Fruit fly (Drosophila melanogaster) whole organism, embryonic: Measurements from ENCODE around the gene Dif.

Experiments
- Awh ChIP-seq: fragments of 200-800 bp; sonication (Bioruptor generic); IDR thresholded peaks from 2 replicates; pipeline ENCODE4, ENCODE4 v1.3.6; 2022; ENCODE audit warnings: missing biosample characterization, missing genetic modification characterization
- CG1024 ChIP-seq: fragments of 200-800 bp; sonication (Bioruptor generic); IDR thresholded peaks from 2 replicates; pipeline ENCODE4 v1.3.6; 2022; ENCODE audit warnings: missing biosample characterization, missing genetic modification characterization
- CG11093 ChIP-seq: fragments of 200-800 bp; sonication (Bioruptor generic); IDR thresholded peaks from 3 replicates; pipeline ENCODE4 v1.3.6; 2022; ENCODE audit warnings: missing biosample characterization, missing genetic modification characterization
- CG11247 ChIP-seq: fragments of 200-800 bp; sonication (Bioruptor generic); IDR thresholded peaks from 2 replicates; pipeline ENCODE4 v1.3.6; 2022; ENCODE audit warnings: missing biosample characterization, missing genetic modification characterization
- CG12155 ChIP-seq: fragments of 200-800 bp; sonication (Bioruptor generic); optimal IDR thresholded peaks from 3 replicates; lab custom pipeline; 2016; ENCODE audit warnings: missing biosample characterization, missing genetic modification characterization
- CG12219 ChIP-seq: fragments of 200-800 bp; sonication (Bioruptor generic); optimal IDR thresholded peaks from 3 replicates; lab custom pipeline; 2018; ENCODE audit warnings: missing biosample characterization, mild to moderate bottlenecking, missing genetic modification characterization
- CG18476 ChIP-seq: fragments of 200-800 bp; sonication (Bioruptor generic); optimal IDR thresholded peaks from 2 replicates; lab custom pipeline; 2016; ENCODE audit warnings: missing biosample characterization, mild to moderate bottlenecking, missing genetic modification characterization
- CG2712 ChIP-seq: fragments of 200-800 bp; optimal IDR thresholded peaks from 3 replicates; lab custom pipeline; 2019; ENCODE audit warnings: missing biosample characterization, mild to moderate bottlenecking, missing genetic modification characterization, moderate library complexity
- CG2889 ChIP-seq: fragments of 200-800 bp; sonication (Bioruptor generic); IDR thresholded peaks from 3 replicates; pipeline ENCODE4 v1.3.6; 2022; ENCODE audit warnings: missing biosample characterization, missing genetic modification characterization
- CG30431 ChIP-seq: fragments of 200-800 bp; sonication (Bioruptor generic); optimal IDR thresholded peaks from 2 replicates; lab custom pipeline; 2017; ENCODE audit warnings: missing biosample characterization, missing genetic modification characterization
- CG3281 ChIP-seq: fragments of 200-800 bp; sonication (Bioruptor generic); optimal IDR thresholded peaks from 3 replicates; lab custom pipeline; 2017; ENCODE audit warnings: missing biosample characterization, mild to moderate bottlenecking, missing genetic modification characterization
- CG33557 ChIP-seq: fragments of 200-800 bp; sonication (Bioruptor generic); optimal IDR thresholded peaks from 2 replicates; lab custom pipeline; 2019; ENCODE audit warnings: missing biosample characterization, mild to moderate bottlenecking, missing genetic modification characterization, moderate library complexity
- CG34422 ChIP-seq: fragments of 200-800 bp; sonication (Bioruptor generic); IDR thresholded peaks from 3 replicates; pipeline ENCODE4 v1.3.6; 2022; ENCODE audit warnings: missing biosample characterization, missing genetic modification characterization
- CG6689 ChIP-seq: fragments of 200-800 bp; sonication (Bioruptor generic); IDR thresholded peaks from 2 replicates; pipeline ENCODE4 v1.3.6; 2022; ENCODE audit warnings: missing biosample characterization, missing genetic modification characterization
- CG7987 ChIP-seq: fragments of 200-800 bp; sonication (Bioruptor generic); optimal IDR thresholded peaks from 2 replicates; lab custom pipeline; 2018; ENCODE audit warnings: missing biosample characterization, mild to moderate bottlenecking, missing genetic modification characterization, moderate library complexity
- CG8359 ChIP-seq: fragments of 200-800 bp; sonication (Bioruptor generic); optimal IDR thresholded peaks from 2 replicates; lab custom pipeline; 2017; ENCODE audit warnings: missing biosample characterization, mild to moderate bottlenecking, missing genetic modification characterization, borderline replicate concordance
- CG9932 ChIP-seq: fragments of 200-800 bp; sonication (Bioruptor generic); IDR thresholded peaks from 2 replicates; pipeline ENCODE4 v1.3.6; 2022; ENCODE audit warnings: missing biosample characterization, missing genetic modification characterization
- Dbx ChIP-seq: fragments of 200-800 bp; sonication (Bioruptor generic); IDR thresholded peaks from 3 replicates; pipeline ENCODE4 v1.3.6; 2022; ENCODE audit warnings: missing biosample characterization, missing genetic modification characterization
- Doc2 ChIP-seq: fragments of 200-800 bp; sonication (Bioruptor generic); IDR thresholded peaks from 2 replicates; pipeline ENCODE4 v1.3.6; 2022; ENCODE audit warnings: missing biosample characterization, missing genetic modification characterization
- Doc3 ChIP-seq: fragments of 200-800 bp; sonication (Bioruptor generic); IDR thresholded peaks from 3 replicates; pipeline ENCODE4 v1.3.6; 2022; ENCODE audit warnings: missing biosample characterization, missing genetic modification characterization; ENCODE audit not compliant: partially characterized antibody
- GATAe ChIP-seq: fragments of 200-800 bp; sonication (Bioruptor generic); conservative IDR thresholded peaks from 2 replicates; pipeline ENCODE4 v1.3.6; 2022; ENCODE audit warnings: missing biosample characterization, missing genetic modification characterization
- HHEX ChIP-seq: fragments of 200-800 bp; sonication (Bioruptor generic); optimal IDR thresholded peaks from 3 replicates; lab custom pipeline; 2017; ENCODE audit warnings: missing biosample characterization, mild to moderate bottlenecking, missing genetic modification characterization, missing genetic modification reagents
- HLH4C ChIP-seq: fragments of 200-800 bp; sonication (Bioruptor generic); IDR thresholded peaks from 3 replicates; pipeline ENCODE4 v1.3.6; 2022; ENCODE audit warnings: missing biosample characterization, missing genetic modification characterization; ENCODE audit not compliant: partially characterized antibody
- Lhr ChIP-seq: fragments of 200-800 bp; sonication (Bioruptor generic); optimal IDR thresholded peaks from 3 replicates; lab custom pipeline; 2017; ENCODE audit warnings: mild to moderate bottlenecking, missing biosample characterization, missing genetic modification reagents, missing genetic modification characterization
- MTF-1 ChIP-seq: fragments of 200-800 bp; sonication (Bioruptor generic); optimal IDR thresholded peaks from 2 replicates; lab custom pipeline; 2018; ENCODE audit warnings: missing biosample characterization, mild to moderate bottlenecking, missing genetic modification characterization, borderline replicate concordance
- Max ChIP-seq: fragments of 200-800 bp; sonication (Bioruptor generic); optimal IDR thresholded peaks from 2 replicates; lab custom pipeline; 2016; ENCODE audit warnings: missing biosample characterization, mild to moderate bottlenecking, missing genetic modification characterization
- Oli ChIP-seq: fragments of 200-800 bp; sonication (Bioruptor generic); optimal IDR thresholded peaks from 2 replicates; lab custom pipeline; 2018; ENCODE audit warnings: missing biosample characterization, mild to moderate bottlenecking, missing genetic modification characterization, moderate library complexity
- Tbp ChIP-seq: fragments of >200 bp; optimal IDR thresholded peaks from 2 replicates; lab custom pipeline; 2018; ENCODE audit warnings: missing biosample characterization, missing genetic modification characterization
- ap ChIP-seq: fragments of 200-800 bp; sonication (Bioruptor generic); IDR thresholded peaks from 2 replicates; pipeline ENCODE4 v1.3.6; 2022; ENCODE audit warnings: missing biosample characterization, missing genetic modification characterization
- ara ChIP-seq: fragments of 200-800 bp; sonication (Bioruptor generic); IDR thresholded peaks from 2 replicates; pipeline ENCODE4 v1.3.6; 2022; ENCODE audit warnings: missing biosample characterization, missing genetic modification characterization
- ato ChIP-seq: fragments of 200-800 bp; sonication (Bioruptor generic); IDR thresholded peaks from 2 replicates; pipeline ENCODE4 v1.3.6; 2022; ENCODE audit warnings: missing biosample characterization, missing genetic modification characterization; ENCODE audit not compliant: partially characterized antibody
- bbx ChIP-seq: fragments of 200-800 bp; sonication (Bioruptor generic); IDR thresholded peaks from 2 replicates; pipeline ENCODE4 v1.3.6; 2022; ENCODE audit warnings: missing biosample characterization, missing genetic modification characterization; ENCODE audit not compliant: partially characterized antibody
- bigmax ChIP-seq: fragments of 200-800 bp; sonication (Bioruptor generic); optimal IDR thresholded peaks from 2 replicates; lab custom pipeline; 2018; ENCODE audit warnings: missing biosample characterization, mild to moderate bottlenecking, missing genetic modification characterization
- cg ChIP-seq: fragments of 200-800 bp; sonication (Bioruptor generic); optimal IDR thresholded peaks from 3 replicates; lab custom pipeline; 2019; ENCODE audit warnings: missing biosample characterization, mild to moderate bottlenecking, missing genetic modification characterization, moderate library complexity
- chm ChIP-seq: fragments of 200-800 bp; sonication (Bioruptor generic); IDR thresholded peaks from 2 replicates; pipeline ENCODE4 v1.3.6; 2022; ENCODE audit warnings: missing biosample characterization, missing genetic modification characterization
- crc ChIP-seq: fragments of 200-800 bp; sonication (Bioruptor generic); optimal IDR thresholded peaks from 2 replicates; lab custom pipeline; 2016; ENCODE audit warnings: missing biosample characterization, missing genetic modification characterization
- cwo ChIP-seq: fragments of 200-800 bp; sonication (Bioruptor generic); optimal IDR thresholded peaks from 3 replicates; lab custom pipeline; 2017; ENCODE audit warnings: missing biosample characterization, missing genetic modification characterization, mild to moderate bottlenecking, moderate library complexity, missing genetic modification reagents
- dan ChIP-seq: fragments of 200-800 bp; sonication (Bioruptor generic); IDR thresholded peaks from 2 replicates; pipeline ENCODE4 v1.3.6; 2022; ENCODE audit warnings: missing biosample characterization, missing genetic modification characterization
- ems ChIP-seq: fragments of 200-800 bp; sonication (Bioruptor generic); optimal IDR thresholded peaks from 3 replicates; lab custom pipeline; 2016; ENCODE audit warnings: missing biosample characterization, missing genetic modification characterization
- gsb ChIP-seq: fragments of 200-800 bp; sonication (Bioruptor generic); IDR thresholded peaks from 2 replicates; pipeline ENCODE4 v1.3.6; 2022; ENCODE audit warnings: missing biosample characterization, missing genetic modification characterization
- kah ChIP-seq: fragments of 200-800 bp; sonication (Bioruptor generic); optimal IDR thresholded peaks from 2 replicates; lab custom pipeline; 2018; ENCODE audit warnings: missing biosample characterization, mild to moderate bottlenecking, missing genetic modification characterization
- oc ChIP-seq: fragments of 200-800 bp; sonication (Bioruptor generic); optimal IDR thresholded peaks from 2 replicates; lab custom pipeline; 2018; ENCODE audit warnings: missing biosample characterization, mild to moderate bottlenecking, missing genetic modification characterization, moderate library complexity
- otp ChIP-seq: fragments of 200-800 bp; sonication (Bioruptor generic); IDR thresholded peaks from 3 replicates; pipeline ENCODE4, ENCODE4 v1.3.6; 2022; ENCODE audit warnings: missing biosample characterization, missing genetic modification characterization
- pfk ChIP-seq: fragments of 200-800 bp; sonication (Bioruptor generic); optimal IDR thresholded peaks from 2 replicates; lab custom pipeline; 2018; ENCODE audit warnings: missing biosample characterization, mild to moderate bottlenecking, missing genetic modification characterization, moderate library complexity
- repo ChIP-seq: fragments of 200-800 bp; sonication (Bioruptor generic); optimal IDR thresholded peaks from 2 replicates; lab custom pipeline; 2016; ENCODE audit warnings: missing biosample characterization, missing genetic modification characterization
- ro ChIP-seq: fragments of 200-800 bp; sonication (Bioruptor generic); IDR thresholded peaks from 2 replicates; pipeline ENCODE4 v1.3.6; 2022; ENCODE audit warnings: missing biosample characterization, missing genetic modification characterization
- so ChIP-seq: fragments of 200-800 bp; sonication (Bioruptor generic); IDR thresholded peaks from 3 replicates; pipeline ENCODE4 v1.3.6; 2022; ENCODE audit warnings: missing biosample characterization, missing genetic modification characterization
- ssp ChIP-seq: fragments of 200-800 bp; sonication (Bioruptor generic); IDR thresholded peaks from 2 replicates; pipeline ENCODE4 v1.3.6; 2022; ENCODE audit warnings: missing biosample characterization, missing genetic modification characterization
- tup ChIP-seq: fragments of 200-800 bp; sonication (Bioruptor generic); optimal IDR thresholded peaks from 2 replicates; lab custom pipeline; 2016; ENCODE audit warnings: missing biosample characterization, mild to moderate bottlenecking, missing genetic modification characterization, moderate library complexity
- twi ChIP-seq: fragments of 200-800 bp; optimal IDR thresholded peaks from 2 replicates; lab custom pipeline; 2019; ENCODE audit warnings: missing biosample characterization, mild to moderate bottlenecking, missing genetic modification characterization, moderate library complexity

The Dif gene

dm6 chr2L:17427929-17428456 lies 5.0 kb downstream of the Dif start (continued):
- TF ChIP-seq Doc2 (GFP tag; lab: Robert Waterston, UW) = no peak
- no peak for TF ChIP-seq CG2889 (GFP tag; lab: Robert Waterston, UW)
- peak; percentile 18 for TF ChIP-seq HHEX (GFP tag; lab: Kevin White, UChicago)
- TF ChIP-seq CG12155 (GFP tag; lab: Kevin White, UChicago) = no peak
- no peak for TF ChIP-seq twi (tag; lab: Kevin White, UChicago)
- TF ChIP-seq ssp (GFP tag; lab: Robert Waterston, UW) = no peak
- TF ChIP-seq CG34422 (GFP tag; lab: Robert Waterston, UW) = peak; percentile 20; the same call in 1 of the 3 replicates
- TF ChIP-seq cg (GFP tag; lab: Kevin White, UChicago) = peak; percentile 71
- 0 out of 3 replicates have a peak, but pooled peaks have one; percentile 43 for TF ChIP-seq Dbx (GFP tag; lab: Robert Waterston, UW)
- no peak for TF ChIP-seq Oli (tag; lab: Kevin White, UChicago)
- TF ChIP-seq ap = no peak
- TF ChIP-seq dan = no peak
- no peak for TF ChIP-seq CG9932 (GFP tag; lab: Robert Waterston, UW)
- TF ChIP-seq ems (GFP tag; lab: Kevin White, UChicago) = no peak
- peak; percentile 73 for TF ChIP-seq cwo (GFP tag; lab: Kevin White, UChicago)
- peak; percentile 24; the same call in 1 of the 3 replicates for TF ChIP-seq so
- no peak for TF ChIP-seq CG18476 (GFP tag; lab: Kevin White, UChicago)
- TF ChIP-seq ato (GFP tag; lab: Robert Waterston, UW) = no peak
- no peak for TF ChIP-seq repo (GFP tag; lab: Kevin White, UChicago)
- TF ChIP-seq bigmax = no peak
- TF ChIP-seq bbx (GFP tag; lab: Robert Waterston, UW) = peak; percentile 52; the same call in 1 of the 2 replicates
- TF ChIP-seq CG11247 (GFP tag; lab: Robert Waterston, UW) = peak; percentile 39; the same call in 1 of the 2 replicates
- TF ChIP-seq CG33557 = no peak
- no peak for TF ChIP-seq CG8359
- peak; percentile 40; the same call in 1 of the 3 replicates for TF ChIP-seq otp (GFP tag; lab: Robert Waterston, UW)
- no peak for TF ChIP-seq pfk (GFP tag; lab: Kevin White, UChicago)
- 0 out of 2 replicates have a peak, but pooled peaks have one; percentile 17 for TF ChIP-seq CG6689 (GFP tag; lab: Robert Waterston, UW)
- no peak for TF ChIP-seq kah (GFP tag; lab: Kevin White, UChicago)
- no peak for TF ChIP-seq ro (GFP tag; lab: Robert Waterston, UW)
- TF ChIP-seq Tbp (GFP tag; lab: Kevin White, UChicago) = no peak
- no peak for TF ChIP-seq crc
- peak; percentile 21 for TF ChIP-seq CG12219 (GFP tag; lab: Kevin White, UChicago)
- TF ChIP-seq oc = no peak
- TF ChIP-seq CG2712 (tag; lab: Kevin White, UChicago) = no peak
- TF ChIP-seq Lhr = no peak
- no peak for TF ChIP-seq CG30431
- TF ChIP-seq Awh (GFP tag; lab: Robert Waterston, UW) = no peak
- TF ChIP-seq HLH4C (GFP tag; lab: Robert Waterston, UW) = no peak; the same call in 2 of the 3 replicates
- TF ChIP-seq CG11093 = 0 out of 3 replicates have a peak, but pooled peaks have one; percentile 12
- no peak for TF ChIP-seq tup (GFP tag; lab: Kevin White, UChicago)
- TF ChIP-seq CG3281 = no peak
- no peak for TF ChIP-seq Doc3
- TF ChIP-seq ara = no peak
- TF ChIP-seq Max (GFP tag; lab: Kevin White, UChicago) = no peak
- TF ChIP-seq MTF-1 (GFP tag; lab: Kevin White, UChicago) = no peak
- no peak for TF ChIP-seq GATAe (GFP tag; lab: Robert Waterston, UW)
- 0 out of 2 replicates have a peak, but pooled peaks have one; percentile 35 for TF ChIP-seq CG1024
- no peak; the same call in 1 of the 2 replicates for TF ChIP-seq chm (GFP tag; lab: Robert Waterston, UW)
- peak; percentile 19 for TF ChIP-seq CG7987 (GFP tag; lab: Kevin White, UChicago)
- no peak for TF ChIP-seq gsb (GFP tag; lab: Robert Waterston, UW)
